Fruit fly (Drosophila melanogaster) whole organism, embryonic: Measurements from ENCODE around the gene CG3651.
A peak's percentile ranks its signal among the peaks of the same experiment; 100 is the strongest.

ENCODE experiments used
- Ada2b ChIP-seq: fragments of 200-800 bp; sonication (Bioruptor generic); IDR thresholded peaks from 2 replicates; pipeline ENCODE4 v1.3.6; 2022; ENCODE audit warnings: missing biosample characterization, missing genetic modification characterization
- BEAF-32 ChIP-seq: fragments of 200-800 bp; sonication (Bioruptor generic); optimal IDR thresholded peaks from 3 replicates; lab custom pipeline; 2017; ENCODE audit warnings: missing biosample characterization, missing genetic modification characterization, mild to moderate bottlenecking, moderate library complexity, missing genetic modification reagents
- CG10565 ChIP-seq: fragments of 200-800 bp; sonication (Bioruptor generic); optimal IDR thresholded peaks from 3 replicates; lab custom pipeline; 2016; ENCODE audit warnings: missing biosample characterization, mild to moderate bottlenecking, missing genetic modification characterization
- CG11456 ChIP-seq: fragments of 200-800 bp; sonication (Bioruptor generic); IDR thresholded peaks from 3 replicates; pipeline ENCODE4 v1.3.6; 2022; ENCODE audit warnings: missing biosample characterization, missing genetic modification characterization
- CG12659 ChIP-seq: fragments of 200-800 bp; sonication (Bioruptor generic); optimal IDR thresholded peaks from 3 replicates; lab custom pipeline; 2017; ENCODE audit warnings: mild to moderate bottlenecking, missing biosample characterization, missing genetic modification reagents, missing genetic modification characterization
- CG14050 ChIP-seq: fragments of 200-800 bp; sonication (Bioruptor generic); IDR thresholded peaks from 3 replicates; pipeline ENCODE4 v1.3.6; 2022; ENCODE audit warnings: missing biosample characterization, missing genetic modification characterization
- CG15601 ChIP-seq: fragments of 200-800 bp; sonication (Bioruptor generic); optimal IDR thresholded peaks from 3 replicates; lab custom pipeline; 2019; ENCODE audit warnings: missing biosample characterization, mild to moderate bottlenecking, missing genetic modification characterization, moderate library complexity
- CG17328 ChIP-seq: fragments of 200-800 bp; sonication (Bioruptor generic); IDR thresholded peaks from 2 replicates; pipeline ENCODE4 v1.3.6; 2022; ENCODE audit warnings: missing biosample characterization, missing genetic modification characterization
- CG17361 ChIP-seq: fragments of 200-800 bp; sonication (Bioruptor generic); IDR thresholded peaks from 3 replicates; pipeline ENCODE4 v1.3.6; 2022; ENCODE audit warnings: missing biosample characterization, missing genetic modification characterization
- CG18764 ChIP-seq: fragments of 200-800 bp; sonication (Bioruptor generic); optimal IDR thresholded peaks from 3 replicates; lab custom pipeline; 2016; ENCODE audit warnings: missing biosample characterization, missing genetic modification characterization
- CG2712 ChIP-seq: fragments of 200-800 bp; optimal IDR thresholded peaks from 3 replicates; lab custom pipeline; 2019; ENCODE audit warnings: missing biosample characterization, mild to moderate bottlenecking, missing genetic modification characterization, moderate library complexity
- CG31224 ChIP-seq: fragments of 200-800 bp; sonication (Bioruptor generic); IDR thresholded peaks from 2 replicates; pipeline ENCODE4 v1.3.6; 2022; ENCODE audit warnings: missing biosample characterization, missing genetic modification characterization
- CG31441 ChIP-seq: fragments of 200-800 bp; sonication (Bioruptor generic); IDR thresholded peaks from 2 replicates; pipeline ENCODE4 v1.3.6; 2022; ENCODE audit warnings: missing biosample characterization, missing genetic modification characterization
- CG32772 ChIP-seq: fragments of 200-800 bp; sonication (Bioruptor generic); IDR thresholded peaks from 2 replicates; pipeline ENCODE4 v1.3.6; 2022; ENCODE audit warnings: missing biosample characterization, missing genetic modification characterization
- CG33213 ChIP-seq: fragments of 200-800 bp; sonication (Bioruptor generic); optimal IDR thresholded peaks from 3 replicates; lab custom pipeline; 2016; ENCODE audit warnings: missing biosample characterization, missing genetic modification characterization
- CG4424 ChIP-seq: fragments of 200-800 bp; sonication (Bioruptor generic); optimal IDR thresholded peaks from 3 replicates; lab custom pipeline; 2016; ENCODE audit warnings: missing biosample characterization, missing genetic modification characterization
- CG4707 ChIP-seq: fragments of 200-800 bp; sonication (Bioruptor generic); optimal IDR thresholded peaks from 2 replicates; lab custom pipeline; 2018; ENCODE audit warnings: missing biosample characterization, mild to moderate bottlenecking, missing genetic modification characterization, moderate library complexity
- CG6791 ChIP-seq: fragments of 200-800 bp; sonication (Bioruptor generic); IDR thresholded peaks from 3 replicates; pipeline ENCODE4 v1.3.6; 2022; ENCODE audit warnings: missing biosample characterization, missing genetic modification characterization; ENCODE audit not compliant: partially characterized antibody
- CG8924 ChIP-seq: fragments of 200-800 bp; optimal IDR thresholded peaks from 3 replicates; lab custom pipeline; 2019; ENCODE audit warnings: missing biosample characterization, mild to moderate bottlenecking, missing genetic modification characterization, moderate library complexity
- CG9727 ChIP-seq: fragments of 200-800 bp; sonication (Bioruptor generic); optimal IDR thresholded peaks from 3 replicates; lab custom pipeline; 2017; ENCODE audit warnings: missing biosample characterization, mild to moderate bottlenecking, missing genetic modification characterization
- Ets97D ChIP-seq: fragments of 200-800 bp; sonication (Bioruptor generic); optimal IDR thresholded peaks from 3 replicates; lab custom pipeline; 2016; ENCODE audit warnings: missing biosample characterization, missing genetic modification characterization
- Fer1 ChIP-seq: fragments of 200-800 bp; sonication (Bioruptor generic); optimal IDR thresholded peaks from 2 replicates; lab custom pipeline; 2017; ENCODE audit warnings: missing biosample characterization, mild to moderate bottlenecking, missing genetic modification characterization
- GATAe ChIP-seq: fragments of 200-800 bp; sonication (Bioruptor generic); conservative IDR thresholded peaks from 2 replicates; pipeline ENCODE4 v1.3.6; 2022; ENCODE audit warnings: missing biosample characterization, missing genetic modification characterization
- HLH54F ChIP-seq: fragments of 200-800 bp; sonication (Bioruptor generic); optimal IDR thresholded peaks from 3 replicates; lab custom pipeline; 2016; ENCODE audit warnings: missing biosample characterization, missing genetic modification characterization
- Hr78 ChIP-seq, 2 experiments: fragments of 200-800 bp in 1 of 2; fragments of >200 bp in 1 of 2; sonication (Bioruptor generic) in 1 of 2; optimal IDR thresholded peaks; 2 replicates each; lab custom pipeline; 2017 to 2019; ENCODE audit warnings: missing biosample characterization in 2 of 2, missing genetic modification characterization in 2 of 2, mild to moderate bottlenecking in 1 of 2, moderate library complexity in 1 of 2
- MBD-R2 ChIP-seq: fragments of 200-800 bp; sonication (Bioruptor generic); IDR thresholded peaks from 2 replicates; pipeline ENCODE4 v1.3.6; 2022; ENCODE audit warnings: missing biosample characterization, missing genetic modification characterization
- Usf ChIP-seq: fragments of 200-800 bp; sonication (Bioruptor generic); optimal IDR thresholded peaks from 2 replicates; lab custom pipeline; 2017; ENCODE audit warnings: missing genotype, missing biosample characterization, missing genetic modification characterization
- cato ChIP-seq: fragments of 200-800 bp; sonication (Bioruptor generic); optimal IDR thresholded peaks from 2 replicates; lab custom pipeline; 2016; ENCODE audit warnings: missing biosample characterization, missing genetic modification characterization, borderline replicate concordance
- chn ChIP-seq: fragments of 200-800 bp; sonication (Bioruptor generic); optimal IDR thresholded peaks from 2 replicates; lab custom pipeline; 2016; ENCODE audit warnings: missing biosample characterization, missing genetic modification characterization
- crp ChIP-seq, 2 experiments: fragments of 200-800 bp; sonication (Bioruptor generic); optimal IDR thresholded peaks; 2 replicates in 1 of 2; 3 replicates in 1 of 2; lab custom pipeline; 2017; ENCODE audit warnings: missing biosample characterization in 2 of 2, missing genetic modification characterization in 2 of 2, mild to moderate bottlenecking in 1 of 2, moderate library complexity in 1 of 2
- da ChIP-seq: fragments of 200-800 bp; sonication (Bioruptor generic); optimal IDR thresholded peaks from 2 replicates; lab custom pipeline; 2016; ENCODE audit warnings: missing biosample characterization, missing genetic modification characterization
- emc ChIP-seq: fragments of 200-800 bp; sonication (Bioruptor generic); optimal IDR thresholded peaks from 2 replicates; lab custom pipeline; 2016; ENCODE audit warnings: missing biosample characterization, missing genetic modification characterization
- en ChIP-seq: fragments of 200-800 bp; sonication (Bioruptor generic); optimal IDR thresholded peaks from 2 replicates; lab custom pipeline; 2016; ENCODE audit warnings: missing biosample characterization, missing genetic modification characterization
- exex ChIP-seq: fragments of 200-800 bp; sonication (Bioruptor generic); optimal IDR thresholded peaks from 4 replicates; lab custom pipeline; 2018; ENCODE audit warnings: missing biosample characterization, mild to moderate bottlenecking, missing genetic modification characterization, moderate library complexity
- grau ChIP-seq: fragments of 200-800 bp; optimal IDR thresholded peaks from 3 replicates; lab custom pipeline; 2019; ENCODE audit warnings: missing biosample characterization, mild to moderate bottlenecking, missing genetic modification characterization, moderate library complexity
- jumu ChIP-seq: fragments of 200-800 bp; sonication (Bioruptor generic); optimal IDR thresholded peaks from 3 replicates; lab custom pipeline; 2016; ENCODE audit warnings: missing biosample characterization, missing genetic modification characterization
- lola ChIP-seq, 3 experiments: fragments of >200 bp in 2 of 3; fragments of 200-800 bp in 1 of 3; sonication (Bioruptor generic) in 1 of 3; optimal IDR thresholded peaks; 2 replicates each; lab custom pipeline; 2017 to 2019; ENCODE audit warnings: missing biosample characterization in 3 of 3, missing genetic modification characterization in 3 of 3, mild to moderate bottlenecking in 1 of 3, moderate library complexity in 1 of 3
- maf-S ChIP-seq: fragments of 200-800 bp; sonication (Bioruptor generic); optimal IDR thresholded peaks from 2 replicates; lab custom pipeline; 2016; ENCODE audit warnings: missing biosample characterization, missing genetic modification characterization
- prd ChIP-seq, 3 experiments: fragments of >200 bp in 2 of 3; fragments of 200-800 bp in 1 of 3; sonication (Bioruptor generic) in 1 of 3; optimal IDR thresholded peaks in 2 of 3; IDR thresholded peaks in 1 of 3; 2 replicates in 2 of 3; 3 replicates in 1 of 3; pipeline versions ENCODE4 v1.3.6 to Lab custom; 2017 to 2022; ENCODE audit warnings: missing biosample characterization in 1 of 3, missing genetic modification characterization in 1 of 3
- pzg ChIP-seq: fragments of 200-800 bp; sonication (Bioruptor generic); optimal IDR thresholded peaks from 3 replicates; lab custom pipeline; 2018; ENCODE audit warnings: missing biosample characterization, mild to moderate bottlenecking, missing genetic modification characterization, moderate library complexity
- schlank ChIP-seq: fragments of 200-800 bp; sonication (Bioruptor generic); optimal IDR thresholded peaks from 2 replicates; lab custom pipeline; 2018; ENCODE audit warnings: missing biosample characterization, mild to moderate bottlenecking, missing genetic modification characterization
- sd ChIP-seq: fragments of 200-800 bp; sonication (Bioruptor generic); optimal IDR thresholded peaks from 3 replicates; lab custom pipeline; 2018; ENCODE audit warnings: missing biosample characterization, mild to moderate bottlenecking, missing genetic modification characterization, moderate library complexity
- slp2 ChIP-seq: fragments of 200-800 bp; sonication (Bioruptor generic); optimal IDR thresholded peaks from 2 replicates; lab custom pipeline; 2016; ENCODE audit warnings: missing biosample characterization, missing genetic modification characterization
- ssp ChIP-seq: fragments of 200-800 bp; sonication (Bioruptor generic); IDR thresholded peaks from 2 replicates; pipeline ENCODE4 v1.3.6; 2022; ENCODE audit warnings: missing biosample characterization, missing genetic modification characterization
- stwl ChIP-seq: fragments of 200-800 bp; sonication (Bioruptor generic); optimal IDR thresholded peaks from 3 replicates; lab custom pipeline; 2018; ENCODE audit warnings: missing biosample characterization, mild to moderate bottlenecking, missing genetic modification characterization, moderate library complexity
- unc-4 ChIP-seq: fragments of 200-800 bp; sonication (Bioruptor generic); IDR thresholded peaks from 2 replicates; pipeline ENCODE4 v1.3.6; 2022; ENCODE audit warnings: missing biosample characterization, missing genetic modification characterization; ENCODE audit not compliant: partially characterized antibody
- zfh1 ChIP-seq: fragments of 200-800 bp; sonication (Bioruptor generic); IDR thresholded peaks from 3 replicates; pipeline ENCODE4 v1.3.6; 2022; ENCODE audit warnings: missing biosample characterization, missing genetic modification characterization

The CG3651 gene

dm6 chr2L:22168559-22169027, 47.5 kb downstream of the CG3651 start (continued):
- TF ChIP-seq CG32772 (GFP tag; lab: Robert Waterston, UW) (no peak), MBD-R2 (GFP tag; lab: Robert Waterston, UW) (peak; percentile 36; the same call in 1 of the 2 replicates), Fer1 (GFP tag; lab: Kevin White, UChicago) (no peak), en (GFP tag; lab: Kevin White, UChicago) (no peak), CG12659 (GFP tag; lab: Kevin White, UChicago) (peak; percentile 59), chn (GFP tag; lab: Kevin White, UChicago) (peak; percentile 43), CG9727 (GFP tag; lab: Kevin White, UChicago) (no peak), HLH54F (GFP tag; lab: Kevin White, UChicago) (no peak), CG18764 (peak; percentile 29)

dm6 chr2L:22169044-22169515, 47.9 kb downstream of the CG3651 start, which contains the start of gene Clamp:
Gene Clamp, minus strand, starts transcription at chr2L:22169143.
- TF ChIP-seq da = no peak
- no peak for TF ChIP-seq cato (GFP tag; lab: Kevin White, UChicago)
- no peak for TF ChIP-seq CG4707 (GFP tag; lab: Kevin White, UChicago)
- TF ChIP-seq lola (GFP tag; optimal IDR thresholded peaks at IDR 0.05; lab: Kevin White, UChicago) = peak in 1 of 3 experiments; percentile 81
- TF ChIP-seq CG10565 = no peak
- TF ChIP-seq CG15601 (tag; lab: Kevin White, UChicago) = peak; percentile 10
- TF ChIP-seq sd (tag; lab: Kevin White, UChicago) = peak; percentile 48
- no peak for TF ChIP-seq schlank (tag; lab: Kevin White, UChicago)
- TF ChIP-seq ssp (GFP tag; lab: Robert Waterston, UW) = peak; percentile 100
- TF ChIP-seq CG2712 (tag; lab: Kevin White, UChicago) = peak; percentile 36
- TF ChIP-seq CG17361 (GFP tag; lab: Robert Waterston, UW) = peak; percentile 42; the same call in 2 of the 3 replicates
- no peak for TF ChIP-seq prd (optimal IDR thresholded peaks at IDR 0.05; lab: Kevin White, UChicago)
- TF ChIP-seq prd (GFP tag; IDR thresholded peaks at IDR 0.05; lab: Robert Waterston, UW) = peak; percentile 19; the same call in 1 of the 3 replicates
- no peak for TF ChIP-seq Usf (GFP tag; lab: Kevin White, UChicago)
- peak in 1 of 2 experiments; percentile 48 for TF ChIP-seq Hr78 (GFP tag; optimal IDR thresholded peaks at IDR 0.05; lab: Kevin White, UChicago)
- TF ChIP-seq CG4424 (GFP tag; lab: Kevin White, UChicago) = no peak
- peak; percentile 62 for TF ChIP-seq grau (tag; lab: Kevin White, UChicago)
- TF ChIP-seq CG6791 (GFP tag; lab: Robert Waterston, UW) = 0 out of 3 replicates have a peak, but pooled peaks have one; percentile 7
- TF ChIP-seq CG12659 (GFP tag; lab: Kevin White, UChicago) = peak; percentile 62
- no peak for TF ChIP-seq emc (GFP tag; lab: Kevin White, UChicago)
- peak; percentile 8 for TF ChIP-seq maf-S (GFP tag; lab: Kevin White, UChicago)
- peak; percentile 89 for TF ChIP-seq CG33213 (GFP tag; lab: Kevin White, UChicago)
- TF ChIP-seq unc-4 (GFP tag; lab: Robert Waterston, UW) = no peak
- TF ChIP-seq slp2 (GFP tag; lab: Kevin White, UChicago) = peak; percentile 9
- peak in 1 of 2 experiments; percentile 41 for TF ChIP-seq crp (GFP tag; optimal IDR thresholded peaks at IDR 0.05; lab: Kevin White, UChicago)
- TF ChIP-seq zfh1 (GFP tag; lab: Robert Waterston, UW) = no peak
- TF ChIP-seq CG14050 (GFP tag; lab: Robert Waterston, UW) = no peak
- TF ChIP-seq stwl = peak; percentile 49
- TF ChIP-seq CG17328 (GFP tag; lab: Robert Waterston, UW) = no peak
- TF ChIP-seq Ets97D (GFP tag; lab: Kevin White, UChicago) = peak; percentile 53
- peak; percentile 40 for TF ChIP-seq BEAF-32 (GFP tag; lab: Kevin White, UChicago)
- no peak for TF ChIP-seq GATAe (GFP tag; lab: Robert Waterston, UW)
- TF ChIP-seq CG31224 (GFP tag; lab: Robert Waterston, UW) = no peak
- TF ChIP-seq Ada2b = no peak
- TF ChIP-seq jumu (GFP tag; lab: Kevin White, UChicago) = no peak
- peak; percentile 80 for TF ChIP-seq pzg (GFP tag; lab: Kevin White, UChicago)
- no peak for TF ChIP-seq CG31441
- TF ChIP-seq CG11456 (GFP tag; lab: Robert Waterston, UW) = no peak
- peak; percentile 65 for TF ChIP-seq CG8924
- no peak for TF ChIP-seq exex (tag; lab: Kevin White, UChicago)
